Worm (Caenorhabditis elegans) whole organism, L3 larva: ENCODE data around the gene B0563.10.

ENCODE experiments used
- elt-1 ChIP-seq: fragments of 150-350 bp; optimal IDR thresholded peaks from 2 replicates; lab custom pipeline; 2014; ENCODE audit warnings: missing biosample characterization, missing genetic modification characterization
- elt-3 ChIP-seq, 3 experiments: fragments of 150-350 bp in 1 of 3; sonication (generic microtip) in 2 of 3; optimal IDR thresholded peaks; 2 replicates in 2 of 3; 4 replicates in 1 of 3; lab custom pipeline; 2014 to 2017; ENCODE audit warnings: missing biosample characterization in 3 of 3, missing genetic modification characterization in 3 of 3
- fkh-10 ChIP-seq: sonication (generic microtip); optimal IDR thresholded peaks from 2 replicates; lab custom pipeline; 2017; ENCODE audit warnings: missing biosample characterization, missing genetic modification reagents, missing genetic modification characterization
- jun-1 ChIP-seq: fragments of 150-350 bp; optimal IDR thresholded peaks from 2 replicates; lab custom pipeline; 2014; ENCODE audit warnings: missing biosample characterization, missing genetic modification reagents, missing genetic modification characterization
- nfya-1 ChIP-seq: sonication (generic microtip); optimal IDR thresholded peaks from 2 replicates; lab custom pipeline; 2017; ENCODE audit warnings: missing genetic modification characterization, mild to moderate bottlenecking, missing compliant biosample characterization, antibody characterized with exemption, moderate library complexity; ENCODE audit not compliant: insufficient read depth
- ztf-4 ChIP-seq: fragments of 150-350 bp; optimal IDR thresholded peaks from 2 replicates; lab custom pipeline; 2014; ENCODE audit warnings: missing biosample characterization, missing genetic modification characterization

DNA sequence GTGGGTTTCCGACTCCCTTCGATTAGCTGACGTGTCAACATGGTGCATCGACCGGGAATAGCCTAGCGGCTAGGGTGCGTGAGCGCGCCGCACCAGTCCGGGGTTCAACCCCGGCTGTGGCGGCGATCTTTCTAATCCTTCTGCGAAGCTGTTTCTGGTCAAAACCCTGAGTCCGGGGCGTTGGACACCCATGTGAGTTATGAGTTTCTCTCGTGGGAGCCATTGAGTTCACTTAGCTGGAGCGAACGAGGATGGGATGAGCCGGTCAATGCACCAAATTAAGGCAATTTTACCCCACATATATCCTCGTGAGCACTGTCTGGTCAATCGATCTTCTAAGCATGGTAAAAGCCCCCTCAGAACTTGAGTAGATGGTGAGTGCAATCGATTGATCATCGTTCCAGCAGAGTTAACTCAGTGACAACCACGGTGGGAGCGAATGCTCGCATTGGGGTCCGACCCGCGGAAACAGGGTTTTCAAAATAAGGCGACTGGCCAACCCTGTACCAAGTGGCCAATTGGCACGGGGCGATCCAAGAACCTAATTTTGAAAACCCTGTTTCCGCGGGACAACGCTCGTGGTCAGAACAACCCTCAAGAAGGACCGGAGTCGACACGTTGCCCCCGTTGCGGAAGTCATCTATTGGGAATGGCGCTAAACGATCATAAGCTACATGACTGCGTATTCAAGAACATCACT, 24.9 kb upstream of the B0563.10 start, which contains the start of gene Y81B9A.1:
- TF ChIP-seq elt-3 (tag; optimal IDR thresholded peaks at IDR 0.05; lab: Kevin White, UChicago) (no peak), fkh-10 (GFP tag; lab: Kevin White, UChicago) (no peak), nfya-1 (tag; lab: Kevin White, UChicago) (no peak), jun-1 (tag; lab: Kevin White, UChicago) (no peak), elt-1 (tag; lab: Kevin White, UChicago) (no peak), ztf-4 (tag; lab: Kevin White, UChicago) (no peak)
